Fruit fly (Drosophila melanogaster) whole organism, wandering third instar larva: Measurements from ENCODE around the gene CG10845.
A peak's percentile ranks its signal among the peaks of the same experiment; 100 is the strongest.

Experiments
- Abd-B ChIP-seq: fragments of >200 bp; optimal IDR thresholded peaks from 2 replicates; lab custom pipeline; 2017; ENCODE audit warnings: missing biosample characterization, missing genetic modification characterization
- CG32264 ChIP-seq: fragments of 200-800 bp; sonication (Bioruptor generic); optimal IDR thresholded peaks from 2 replicates; lab custom pipeline; 2016; ENCODE audit warnings: missing biosample characterization, missing genetic modification characterization
- CG9705 ChIP-seq: fragments of 200-800 bp; sonication (Bioruptor generic); optimal IDR thresholded peaks from 2 replicates; lab custom pipeline; 2018; ENCODE audit warnings: missing biosample characterization, mild to moderate bottlenecking, missing genetic modification characterization
- CrebA ChIP-seq: fragments of 200-800 bp; sonication (Bioruptor generic); optimal IDR thresholded peaks from 2 replicates; lab custom pipeline; 2016; ENCODE audit warnings: missing biosample characterization, mild to moderate bottlenecking, missing genetic modification characterization, borderline replicate concordance
- Dfd ChIP-seq: fragments of >200 bp; optimal IDR thresholded peaks from 2 replicates; lab custom pipeline; 2017; ENCODE audit warnings: missing biosample characterization, missing genetic modification characterization
- Dif ChIP-seq: fragments of 200-275, 200-300 bp; sonication (Bioruptor generic); optimal IDR thresholded peaks from 2 replicates; lab custom pipeline; 2018; ENCODE audit warnings: missing biosample characterization, missing genetic modification characterization; ENCODE audit not compliant: partially characterized antibody
- GATAd ChIP-seq: sonication (Bioruptor generic); optimal IDR thresholded peaks from 2 replicates; lab custom pipeline; 2016; ENCODE audit warnings: missing biosample characterization, missing genetic modification characterization
- HLH106 ChIP-seq: fragments of 200-800 bp; optimal IDR thresholded peaks from 3 replicates; lab custom pipeline; 2019; ENCODE audit warnings: missing biosample characterization, mild to moderate bottlenecking, missing genetic modification characterization, moderate library complexity
- Hnf4 ChIP-seq: fragments of 200-800 bp; sonication (Bioruptor generic); optimal IDR thresholded peaks from 2 replicates; lab custom pipeline; 2016; ENCODE audit warnings: missing biosample characterization, mild to moderate bottlenecking, missing genetic modification characterization
- Hr78 ChIP-seq: fragments of >200 bp; optimal IDR thresholded peaks from 2 replicates; lab custom pipeline; 2017; ENCODE audit warnings: missing biosample characterization, missing genetic modification characterization
- Hr83 ChIP-seq: fragments of 200-300 bp; sonication (Bioruptor generic); optimal IDR thresholded peaks from 2 replicates; lab custom pipeline; 2016; ENCODE audit warnings: missing biosample characterization, mild to moderate bottlenecking, missing genetic modification characterization, moderate library complexity; ENCODE audit not compliant: poor library complexity, severe bottlenecking
- Jra ChIP-seq: sonication (Bioruptor generic); optimal IDR thresholded peaks from 2 replicates; lab custom pipeline; 2016; ENCODE audit warnings: missing biosample characterization, missing genetic modification characterization
- Mio ChIP-seq: sonication (Bioruptor generic); optimal IDR thresholded peaks from 2 replicates; lab custom pipeline; 2016; ENCODE audit warnings: missing biosample characterization, missing genetic modification characterization
- Myc ChIP-seq: fragments of >200 bp; optimal IDR thresholded peaks from 2 replicates; lab custom pipeline; 2017
- N ChIP-seq: fragments of >200 bp; optimal IDR thresholded peaks from 2 replicates; lab custom pipeline; 2018; ENCODE audit warnings: missing biosample characterization, missing external identifiers, missing genetic modification characterization
- OdsH ChIP-seq: fragments of 200-800 bp; sonication (Bioruptor generic); optimal IDR thresholded peaks from 2 replicates; lab custom pipeline; 2016; ENCODE audit warnings: missing biosample characterization, mild to moderate bottlenecking, missing genetic modification characterization
- Rel ChIP-seq, 2 experiments: fragments of 200-800 bp; sonication (Bioruptor generic) in 1 of 2; optimal IDR thresholded peaks; 2 replicates in 1 of 2; 3 replicates in 1 of 2; lab custom pipeline; 2016 to 2019; ENCODE audit warnings: mild to moderate bottlenecking in 2 of 2, missing biosample characterization in 2 of 2, missing genetic modification characterization in 2 of 2, moderate library complexity in 1 of 2
- Vsx2 ChIP-seq: fragments of 200-300, 225-300 bp; sonication (Bioruptor generic); optimal IDR thresholded peaks from 2 replicates; lab custom pipeline; 2018; ENCODE audit warnings: missing biosample characterization, missing genetic modification characterization; ENCODE audit not compliant: partially characterized antibody
- br ChIP-seq: fragments of 200-800 bp; sonication (Bioruptor generic); optimal IDR thresholded peaks from 2 replicates; lab custom pipeline; 2016; ENCODE audit warnings: missing biosample characterization, missing genetic modification characterization
- brk ChIP-seq: fragments of 200-800 bp; sonication (Bioruptor generic); optimal IDR thresholded peaks from 2 replicates; lab custom pipeline; 2016; ENCODE audit warnings: missing biosample characterization, mild to moderate bottlenecking, missing genetic modification characterization
- dl ChIP-seq, 2 experiments: fragments of 175-275, 200-275 bp in 1 of 2; fragments of 200-275 bp in 1 of 2; sonication (Bioruptor generic); optimal IDR thresholded peaks; lab custom pipeline; 2018; ENCODE audit warnings: mild to moderate bottlenecking in 2 of 2, missing biosample characterization in 2 of 2, missing genetic modification characterization in 2 of 2, moderate library complexity in 2 of 2; ENCODE audit not compliant: partially characterized antibody in 2 of 2, insufficient read depth in 1 of 2
- dmrt93B ChIP-seq: fragments of 200-800 bp; sonication (Bioruptor generic); optimal IDR thresholded peaks from 2 replicates; lab custom pipeline; 2018; ENCODE audit warnings: missing biosample characterization, mild to moderate bottlenecking, missing genetic modification characterization
- dsf ChIP-seq: sonication (Bioruptor generic); optimal IDR thresholded peaks from 2 replicates; lab custom pipeline; 2016; ENCODE audit warnings: missing biosample characterization, missing genetic modification characterization, borderline replicate concordance
- ey ChIP-seq: fragments of 200-800 bp; sonication (Bioruptor generic); optimal IDR thresholded peaks from 2 replicates; lab custom pipeline; 2016; ENCODE audit warnings: missing biosample characterization, missing genetic modification characterization
- foxo ChIP-seq, 2 experiments: fragments of 200-800 bp; sonication (Bioruptor generic); optimal IDR thresholded peaks; 2 replicates in 1 of 2; 3 replicates in 1 of 2; lab custom pipeline; 2016 to 2017; ENCODE audit warnings: missing biosample characterization in 2 of 2, missing genetic modification characterization in 2 of 2
- fru ChIP-seq: fragments of 200-800 bp; sonication (Bioruptor generic); optimal IDR thresholded peaks from 3 replicates; lab custom pipeline; 2016; ENCODE audit warnings: missing biosample characterization, mild to moderate bottlenecking, missing genetic modification characterization
- h ChIP-seq: fragments of 200-800 bp; sonication (Bioruptor generic); optimal IDR thresholded peaks from 3 replicates; lab custom pipeline; 2016; ENCODE audit warnings: missing biosample characterization, mild to moderate bottlenecking, missing genetic modification characterization
- jim ChIP-seq: fragments of 175-275, 200-325 bp; sonication (Bioruptor generic); optimal IDR thresholded peaks from 2 replicates; lab custom pipeline; 2016; ENCODE audit warnings: missing biosample characterization, mild to moderate bottlenecking, missing genetic modification characterization
- lola ChIP-seq: fragments of >200 bp; optimal IDR thresholded peaks from 2 replicates; lab custom pipeline; 2017; ENCODE audit warnings: missing biosample characterization, missing genetic modification characterization
- psq ChIP-seq: fragments of 200-800 bp; sonication (Bioruptor generic); optimal IDR thresholded peaks from 3 replicates; lab custom pipeline; 2017; ENCODE audit warnings: missing biosample characterization, mild to moderate bottlenecking, missing genetic modification characterization, moderate library complexity
- rgr ChIP-seq: fragments of 200-800 bp; sonication (Bioruptor generic); optimal IDR thresholded peaks from 3 replicates; lab custom pipeline; 2016; ENCODE audit warnings: missing biosample characterization, mild to moderate bottlenecking, missing genetic modification characterization
- sage ChIP-seq: fragments of 200-800 bp; sonication (Bioruptor generic); optimal IDR thresholded peaks from 2 replicates; lab custom pipeline; 2016; ENCODE audit warnings: missing biosample characterization, mild to moderate bottlenecking, missing genetic modification characterization
- sv ChIP-seq: fragments of 200-800 bp; sonication (Bioruptor generic); optimal IDR thresholded peaks from 3 replicates; lab custom pipeline; 2016; ENCODE audit warnings: missing biosample characterization, missing genetic modification characterization
- tai ChIP-seq: sonication (Bioruptor generic); optimal IDR thresholded peaks from 2 replicates; lab custom pipeline; 2016; ENCODE audit warnings: missing biosample characterization, missing genetic modification characterization
- usp ChIP-seq: fragments of >200 bp; optimal IDR thresholded peaks from 2 replicates; lab custom pipeline; 2017; ENCODE audit warnings: missing biosample characterization, missing genetic modification characterization
- woc ChIP-seq: sonication (Bioruptor generic); optimal IDR thresholded peaks from 2 replicates; lab custom pipeline; 2016; ENCODE audit warnings: missing biosample characterization, mild to moderate bottlenecking, missing genetic modification characterization

CG10845 gene

DNA sequence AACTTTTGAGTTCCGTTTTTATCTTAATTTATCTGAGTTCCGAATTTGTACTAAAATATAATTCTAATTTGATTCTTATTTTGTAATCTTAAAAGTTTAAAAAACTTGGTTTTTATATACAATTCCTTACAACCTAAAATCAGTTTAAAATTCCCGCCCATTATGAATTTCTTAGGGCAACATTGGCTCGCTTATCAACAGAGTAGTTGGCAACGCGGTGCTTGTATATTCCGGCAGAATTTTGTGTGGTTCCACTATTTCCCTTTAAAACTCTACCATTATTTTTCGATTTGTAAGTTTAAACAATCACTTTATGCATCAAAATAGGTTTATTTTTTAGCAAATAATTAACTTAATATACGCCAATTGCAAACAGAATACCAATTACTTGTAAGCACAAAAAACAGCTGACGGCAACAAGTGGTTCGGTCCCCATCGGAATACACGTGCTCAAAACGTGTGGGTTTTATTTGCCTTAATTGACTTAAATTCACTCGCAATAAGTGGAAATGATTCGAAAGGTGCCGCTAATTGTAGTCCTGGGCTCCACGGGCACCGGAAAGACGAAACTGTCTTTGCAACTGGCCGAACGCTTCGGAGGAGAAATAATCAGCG lies 24.0 kb upstream of the CG10845 start, which contains the start of the genes CG11089 and CG31381:
Gene CG11089 (plus strand): TSS at position 203 of the 615 bp plus-strand sequence.
Gene CG31381 (plus strand): TSS at position 203 of the 615 bp plus-strand sequence.
- no peak for TF ChIP-seq dsf (GFP tag; lab: Kevin White, UChicago)
- no peak for TF ChIP-seq N (GFP tag; lab: Kevin White, UChicago)
- no peak for TF ChIP-seq CG9705 (GFP tag; lab: Kevin White, UChicago)
- TF ChIP-seq brk: no peak
- TF ChIP-seq Dif (GFP tag; lab: Kevin White, UChicago): no peak
- TF ChIP-seq Rel (GFP tag; optimal IDR thresholded peaks at IDR 0.05; lab: Kevin White, UChicago): no peak
- peak; percentile 99 for TF ChIP-seq Rel (tag; optimal IDR thresholded peaks at IDR 0.05; lab: Kevin White, UChicago)
- TF ChIP-seq usp (GFP tag; lab: Kevin White, UChicago): no peak
- TF ChIP-seq HLH106 (tag; lab: Kevin White, UChicago): no peak
- no peak for TF ChIP-seq OdsH (GFP tag; lab: Kevin White, UChicago)
- TF ChIP-seq Myc (lab: Kevin White, UChicago): peak; percentile 54
- TF ChIP-seq Hr78 (GFP tag; lab: Kevin White, UChicago): no peak
- TF ChIP-seq Abd-B: no peak
- TF ChIP-seq rgr: no peak
- TF ChIP-seq jim: no peak
- TF ChIP-seq dmrt93B: no peak
- TF ChIP-seq Hr83 (GFP tag; lab: Kevin White, UChicago): no peak

DNA sequence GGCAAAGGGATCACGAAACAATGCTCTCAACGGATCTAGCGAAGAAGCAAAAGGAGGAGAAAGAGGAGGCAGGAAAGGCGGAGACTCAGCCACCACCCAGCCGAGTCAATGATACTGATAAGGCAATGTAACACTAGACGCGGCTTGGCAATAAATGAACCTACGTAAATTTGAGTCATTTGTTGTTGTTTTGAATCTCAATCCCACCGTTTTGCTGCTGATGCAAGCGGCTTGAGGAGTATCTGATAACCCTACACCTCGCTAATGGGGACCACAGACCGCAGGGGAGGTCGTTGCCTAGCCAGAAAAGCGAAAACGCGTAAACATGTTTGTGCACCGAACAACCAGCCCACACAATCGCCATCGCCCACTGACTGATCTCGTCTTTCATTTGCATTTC lies 22.3 kb upstream of the CG10845 start:
- TF ChIP-seq Hr78 (GFP tag; lab: Kevin White, UChicago): no peak
- TF ChIP-seq usp (GFP tag; lab: Kevin White, UChicago): no peak
- TF ChIP-seq Rel (GFP tag; optimal IDR thresholded peaks at IDR 0.05; lab: Kevin White, UChicago): no peak
- peak; percentile 73 for TF ChIP-seq Rel (tag; optimal IDR thresholded peaks at IDR 0.05; lab: Kevin White, UChicago)
- no peak for TF ChIP-seq sv (GFP tag; lab: Kevin White, UChicago)
- TF ChIP-seq dsf (GFP tag; lab: Kevin White, UChicago): no peak
- TF ChIP-seq Vsx2 (GFP tag; lab: Kevin White, UChicago): no peak
- no peak for TF ChIP-seq Abd-B
- TF ChIP-seq, all 38 proteins: peak for 1

DNA sequence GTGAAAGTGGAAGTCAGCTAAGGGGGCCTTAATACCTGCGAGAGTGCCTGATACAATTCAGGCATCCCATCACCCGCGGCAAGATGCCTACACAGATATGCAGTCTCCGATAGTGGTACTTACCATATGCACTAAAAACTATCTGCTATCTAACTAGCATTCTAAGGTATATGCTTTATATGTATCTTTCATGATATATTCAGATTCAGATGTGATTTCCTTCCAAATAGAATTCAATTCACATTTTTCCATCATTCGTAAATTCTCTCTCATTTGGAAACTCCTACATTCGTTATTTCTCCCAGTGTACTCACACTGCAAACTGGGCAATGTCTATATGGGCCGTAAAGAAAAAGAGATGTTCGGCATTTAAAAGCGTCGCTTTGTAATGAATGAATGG lies 14.4 kb upstream of the CG10845 start:
- TF ChIP-seq dl (GFP tag; optimal IDR thresholded peaks at IDR 0.05; lab: Kevin White, UChicago; ENCODE audit: insufficient read depth in 1 of 2, partially characterized antibody in 2 of 2) (no peak), GATAd (GFP tag; lab: Kevin White, UChicago) (no peak), sv (GFP tag; lab: Kevin White, UChicago) (no peak), Rel (GFP tag; optimal IDR thresholded peaks at IDR 0.05; lab: Kevin White, UChicago) (no peak), Rel (tag; optimal IDR thresholded peaks at IDR 0.05; lab: Kevin White, UChicago) (no peak), sage (GFP tag; lab: Kevin White, UChicago) (no peak), dmrt93B (no peak), fru (GFP tag; lab: Kevin White, UChicago) (no peak), jim (no peak), woc (GFP tag; lab: Kevin White, UChicago) (no peak), Abd-B (no peak), usp (GFP tag; lab: Kevin White, UChicago) (no peak), foxo (GFP tag; optimal IDR thresholded peaks at IDR 0.05; lab: Kevin White, UChicago) (no peak), psq (GFP tag; lab: Kevin White, UChicago) (no peak)

DNA sequence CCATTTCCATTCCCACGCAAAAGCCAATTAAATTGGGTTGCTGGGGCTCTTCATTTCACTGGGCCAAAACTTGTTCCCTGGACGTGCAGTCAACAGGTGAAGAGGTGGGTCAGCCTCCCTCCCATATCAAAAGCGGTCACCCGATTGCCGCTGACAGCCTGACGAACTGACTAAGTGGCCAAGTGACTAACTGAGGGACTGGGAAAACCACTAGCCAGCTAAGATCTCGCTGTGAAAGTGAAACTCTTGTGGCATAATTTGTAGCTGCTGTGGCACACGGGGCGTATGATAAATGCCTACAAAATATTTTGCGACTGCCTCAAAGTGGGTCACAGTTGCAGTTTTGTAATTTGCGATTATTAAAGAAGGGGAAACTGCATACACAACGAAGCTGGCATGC lies 12.5 kb upstream of the CG10845 start:
- TF ChIP-seq Dif (GFP tag; lab: Kevin White, UChicago): no peak
- TF ChIP-seq, all 38 proteins: peak for 0

DNA sequence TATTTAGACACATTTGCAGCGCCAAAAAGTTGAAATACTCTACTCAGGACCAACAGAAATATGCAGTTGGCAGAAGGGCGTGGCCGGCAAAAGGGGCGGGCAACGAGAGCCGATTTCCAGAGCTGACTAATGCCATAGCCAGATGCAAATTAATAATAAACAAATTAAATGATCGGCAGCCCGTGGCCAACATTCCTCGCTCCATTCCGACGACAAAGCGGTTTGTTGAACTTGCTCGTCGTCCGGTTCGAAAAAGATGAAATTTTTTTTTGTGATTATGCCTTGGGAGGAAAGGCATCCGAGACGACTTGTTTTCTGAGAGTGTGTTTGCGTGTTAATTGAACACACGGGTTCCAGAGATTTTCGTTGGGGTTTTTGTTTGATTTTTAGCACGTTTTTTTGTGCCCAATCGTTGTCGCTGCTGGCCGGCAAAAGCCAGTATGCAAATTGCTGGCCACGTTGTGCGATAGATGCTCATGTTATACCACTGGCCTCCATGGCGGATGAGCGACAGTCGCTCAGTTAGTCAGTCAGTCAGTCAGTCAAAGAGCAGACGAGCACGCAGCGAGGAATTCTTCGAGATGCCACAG lies 11.5 kb upstream of the CG10845 start:
- TF ChIP-seq Abd-B (no peak), dmrt93B (no peak), Mio (no peak), sv (GFP tag; lab: Kevin White, UChicago) (no peak), GATAd (GFP tag; lab: Kevin White, UChicago) (no peak), CrebA (GFP tag; lab: Kevin White, UChicago) (no peak), dl (GFP tag; optimal IDR thresholded peaks at IDR 0.05; lab: Kevin White, UChicago; ENCODE audit: insufficient read depth in 1 of 2, partially characterized antibody in 2 of 2) (no peak), rgr (no peak), br (GFP tag; lab: Kevin White, UChicago) (peak; percentile 10), h (GFP tag; lab: Kevin White, UChicago) (peak; percentile 54), psq (GFP tag; lab: Kevin White, UChicago) (no peak), Dfd (GFP tag; lab: Kevin White, UChicago) (no peak), Rel (GFP tag; optimal IDR thresholded peaks at IDR 0.05; lab: Kevin White, UChicago) (no peak), Rel (tag; optimal IDR thresholded peaks at IDR 0.05; lab: Kevin White, UChicago) (peak; percentile 76), Dif (GFP tag; lab: Kevin White, UChicago) (no peak), lola (GFP tag; lab: Kevin White, UChicago) (no peak), CG32264 (GFP tag; lab: Kevin White, UChicago) (no peak), ey (GFP tag; lab: Kevin White, UChicago) (no peak), Jra (GFP tag; lab: Kevin White, UChicago) (no peak), HLH106 (tag; lab: Kevin White, UChicago) (no peak), Vsx2 (GFP tag; lab: Kevin White, UChicago) (peak; percentile 10), tai (no peak), usp (GFP tag; lab: Kevin White, UChicago) (no peak), CG9705 (GFP tag; lab: Kevin White, UChicago) (no peak), Hnf4 (GFP tag; lab: Kevin White, UChicago) (no peak)
